Worm (Caenorhabditis elegans) whole organism, mixed stage, embryonic: Measurements from ENCODE around the gene Y119D3B.14.

ENCODE experiments used
- M03D4.4 ChIP-seq: sonication (generic microtip); optimal IDR thresholded peaks from 2 replicates; lab custom pipeline; 2017; ENCODE audit warnings: mild to moderate bottlenecking, missing genetic modification characterization, missing compliant biosample characterization
- ces-1 ChIP-seq: fragments of 150-350 bp; optimal IDR thresholded peaks from 2 replicates; lab custom pipeline; 2014; ENCODE audit warnings: missing biosample characterization, missing genetic modification reagents, missing genetic modification characterization
- elt-1 ChIP-seq: sonication (generic microtip); optimal IDR thresholded peaks from 2 replicates; lab custom pipeline; 2017; ENCODE audit warnings: missing genetic modification characterization, mild to moderate bottlenecking, missing compliant biosample characterization, antibody characterized with exemption, moderate library complexity, borderline replicate concordance; ENCODE audit not compliant: insufficient read depth
- lin-13 ChIP-seq: fragments of 150-350 bp; optimal IDR thresholded peaks from 2 replicates; lab custom pipeline; 2014; ENCODE audit warnings: missing biosample characterization, missing genetic modification characterization
- mep-1 ChIP-seq: fragments of 150-350 bp; optimal IDR thresholded peaks from 2 replicates; lab custom pipeline; 2017; ENCODE audit warnings: missing biosample characterization, missing genetic modification reagents, missing genetic modification characterization, inconsistent platforms
- nhr-12 ChIP-seq: fragments of 150-350 bp; optimal IDR thresholded peaks from 2 replicates; lab custom pipeline; 2014; ENCODE audit warnings: missing biosample characterization, missing genetic modification characterization
- nhr-237 ChIP-seq: fragments of 150-350 bp; optimal IDR thresholded peaks from 2 replicates; lab custom pipeline; 2014; ENCODE audit warnings: missing biosample characterization, missing genetic modification characterization
- tbx-8 ChIP-seq: fragments of 200-800 bp; sonication (Bioruptor generic); optimal IDR thresholded peaks from 2 replicates; lab custom pipeline; 2018; ENCODE audit warnings: mild to moderate bottlenecking, missing genetic modification characterization, moderate library complexity, missing compliant biosample characterization
- unc-39 ChIP-seq: fragments of 150-350 bp; optimal IDR thresholded peaks from 2 replicates; lab custom pipeline; 2014; ENCODE audit warnings: missing biosample characterization, missing genetic modification characterization
- unc-62 ChIP-seq: fragments of 150-350 bp; optimal IDR thresholded peaks from 2 replicates; lab custom pipeline; 2014; ENCODE audit warnings: missing biosample characterization, missing genetic modification reagents, missing genetic modification characterization

- TF ChIP-seq M03D4.4 (tag; lab: Kevin White, UChicago) (no peak), ces-1 (GFP tag; lab: Kevin White, UChicago) (no peak), tbx-8 (GFP tag; lab: Kevin White, UChicago) (no peak), unc-62 (GFP tag; lab: Kevin White, UChicago) (no peak), unc-39 (tag; lab: Kevin White, UChicago) (no peak), nhr-12 (tag; lab: Kevin White, UChicago) (no peak), nhr-237 (tag; lab: Kevin White, UChicago) (no peak), mep-1 (tag; lab: Kevin White, UChicago) (no peak), elt-1 (no peak), lin-13 (tag; lab: Kevin White, UChicago) (no peak)
These were observed at the start of gene Y119D3B.14 for ce11 chrIII:1193326-1193862.
